2 worm cellular contexts compared by ENCODE assay signal in the genomic region with DNA sequence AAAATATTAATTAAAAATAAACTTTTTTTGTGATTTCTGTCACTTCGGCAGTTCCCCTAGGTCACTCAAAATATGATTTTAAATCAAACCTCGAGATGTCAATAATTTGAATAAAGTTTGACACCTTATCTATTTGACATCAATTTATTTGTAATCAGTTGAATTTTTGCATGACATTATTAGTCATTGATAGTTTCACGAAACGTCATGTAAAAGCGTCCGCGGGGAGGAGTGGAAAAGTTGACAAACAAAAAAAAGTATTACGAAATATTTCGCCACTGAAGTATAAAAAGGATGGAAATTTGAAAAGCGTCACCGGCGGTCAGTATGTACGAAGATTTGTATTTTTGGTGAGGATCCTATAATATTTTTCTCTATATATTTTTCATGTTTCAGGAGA.
TF ChIP-seq lines count a peak whose summit lies in the region.

A gene (plus strand): TSS at position 271 of the 400 bp plus-strand sequence.

TF ChIP-seq in whole organism, L2 larva, 48 proteins besides CTCF, POLR2A, EP300 and RAD21 (continued from another document):
- TF ChIP-seq lin-39 (tag; optimal IDR thresholded peaks at IDR 0.05; lab: Kevin White, UChicago): no peak
- TF ChIP-seq lsy-2 (tag; optimal IDR thresholded peaks at IDR 0.05; lab: Kevin White, UChicago): no peak
- no peak for TF ChIP-seq ZK546.5 (tag; optimal IDR thresholded peaks at IDR 0.05; lab: Kevin White, UChicago)
- no peak for TF ChIP-seq nhr-21 (tag; optimal IDR thresholded peaks at IDR 0.05; lab: Kevin White, UChicago)
- TF ChIP-seq crh-2 (tag; optimal IDR thresholded peaks at IDR 0.05; lab: Kevin White, UChicago): peak; percentile 34

TF ChIP-seq in whole organism, L4 larva, 104 proteins besides CTCF, POLR2A, EP300 and RAD21 (continued from another document):
- TF ChIP-seq snpc-1.2 (GFP tag; IDR thresholded peaks at IDR 0.05; lab: Robert Waterston, UW) (no peak), ceh-32 (tag; optimal IDR thresholded peaks at IDR 0.05; lab: Kevin White, UChicago; ENCODE audit: poor library complexity) (no peak), dmd-8 (GFP tag; IDR thresholded peaks at IDR 0.05; lab: Robert Waterston, UW) (no peak), lin-29 (GFP tag; IDR thresholded peaks at IDR 0.05; lab: Robert Waterston, UW) (no peak), Y48G9A.11 (GFP tag; IDR thresholded peaks at IDR 0.05; lab: Robert Waterston, UW) (no peak), hif-1 (tag; optimal IDR thresholded peaks at IDR 0.05; lab: Kevin White, UChicago) (no peak), lim-7 (GFP tag; IDR thresholded peaks at IDR 0.05; lab: Robert Waterston, UW) (no peak), daf-16 (GFP tag; optimal IDR thresholded peaks at IDR 0.05; lab: Kevin White, UChicago) (peak in 1 of 2 experiments; percentile 57), daf-16 (tag; optimal IDR thresholded peaks at IDR 0.05; lab: Kevin White, UChicago) (peak; percentile 95), saeg-2 (GFP tag; IDR thresholded peaks at IDR 0.05; lab: Robert Waterston, UW) (no peak), cey-2 (tag; optimal IDR thresholded peaks at IDR 0.05; lab: Kevin White, UChicago; ENCODE audit: borderline replicate concordance, insufficient read depth) (no peak), zip-2 (tag; optimal IDR thresholded peaks at IDR 0.05; lab: Kevin White, UChicago) (peak; percentile 95), unc-130 (GFP tag; optimal IDR thresholded peaks at IDR 0.05; lab: Kevin White, UChicago) (no peak), zfp-2 (tag; optimal IDR thresholded peaks at IDR 0.05; lab: Kevin White, UChicago) (no peak), aly-2 (tag; optimal IDR thresholded peaks at IDR 0.05; lab: Kevin White, UChicago) (no peak), ceh-28 (tag; optimal IDR thresholded peaks at IDR 0.05; lab: Kevin White, UChicago) (no peak), ama-1 (optimal IDR thresholded peaks at IDR 0.05; lab: Kevin White, UChicago) (no peak), dve-1 (tag; optimal IDR thresholded peaks at IDR 0.05; lab: Kevin White, UChicago; ENCODE audit: insufficient read depth) (peak; percentile 93), ces-1 (GFP tag; optimal IDR thresholded peaks at IDR 0.05; lab: Kevin White, UChicago) (no peak), mdt-29 (GFP tag; IDR thresholded peaks at IDR 0.05; lab: Robert Waterston, UW) (no peak), unc-62 (GFP tag; optimal IDR thresholded peaks at IDR 0.05 in 1 of 2; lab: Kevin White, UChicago) (no peak), unc-62 (tag; optimal IDR thresholded peaks at IDR 0.05; lab: Kevin White, UChicago) (no peak), nhr-25 (tag; optimal IDR thresholded peaks at IDR 0.05; lab: Kevin White, UChicago; ENCODE audit: borderline replicate concordance, insufficient read depth) (no peak), hlh-11 (tag; optimal IDR thresholded peaks at IDR 0.05; lab: Kevin White, UChicago) (peak; percentile 84), hlh-30 (tag; optimal IDR thresholded peaks at IDR 0.05; lab: Kevin White, UChicago; ENCODE audit: insufficient read depth) (peak; percentile 79), ZK337.2 (GFP tag; IDR thresholded peaks at IDR 0.05; lab: Robert Waterston, UW) (no peak), snpc-4 (tag; optimal IDR thresholded peaks at IDR 0.05; lab: Kevin White, UChicago) (no peak), spr-3 (GFP tag; optimal IDR thresholded peaks at IDR 0.05; lab: Kevin White, UChicago) (no peak), nhr-111 (GFP tag; optimal IDR thresholded peaks at IDR 0.05; lab: Kevin White, UChicago) (no peak), T20F7.1 (GFP tag; optimal IDR thresholded peaks at IDR 0.05; lab: Kevin White, UChicago) (peak; percentile 70), egl-27 (tag; optimal IDR thresholded peaks at IDR 0.05; lab: Kevin White, UChicago) (no peak), daf-19 (GFP tag; conservative IDR thresholded peaks at IDR 0.05; lab: Robert Waterston, UW) (no peak), F10B5.3 (tag; optimal IDR thresholded peaks at IDR 0.05; lab: Kevin White, UChicago) (no peak), ceh-82 (tag; optimal IDR thresholded peaks at IDR 0.05; lab: Kevin White, UChicago) (no peak)
TF ChIP-seq in whole organism, L4 larva: peak in this region for 19.
